Fruit fly (Drosophila melanogaster) whole organism, embryonic: ENCODE data around the gene CG9021.

Source experiments
- Ada2b ChIP-seq: fragments of 200-800 bp; sonication (Bioruptor generic); IDR thresholded peaks from 2 replicates; pipeline ENCODE4 v1.3.6; 2022; ENCODE audit warnings: missing biosample characterization, missing genetic modification characterization
- Asciz ChIP-seq: fragments of 200-800 bp; sonication (Bioruptor generic); optimal IDR thresholded peaks from 2 replicates; lab custom pipeline; 2017; ENCODE audit warnings: missing biosample characterization, mild to moderate bottlenecking, missing genetic modification characterization, missing genetic modification reagents
- Atf6 ChIP-seq: fragments of 200-800 bp; sonication (Bioruptor generic); IDR thresholded peaks from 2 replicates; pipeline ENCODE4 v1.3.6; 2022; ENCODE audit warnings: missing biosample characterization, missing genetic modification characterization
- B-H2 ChIP-seq: fragments of 200-800 bp; sonication (Bioruptor generic); optimal IDR thresholded peaks from 2 replicates; lab custom pipeline; 2018; ENCODE audit warnings: missing biosample characterization, mild to moderate bottlenecking, missing genetic modification characterization
- Bgb ChIP-seq: fragments of 200-800 bp; sonication (Bioruptor generic); IDR thresholded peaks from 2 replicates; pipeline ENCODE4 v1.3.6; 2022; ENCODE audit warnings: missing biosample characterization, missing genetic modification characterization; ENCODE audit not compliant: partially characterized antibody
- CG1024 ChIP-seq: fragments of 200-800 bp; sonication (Bioruptor generic); IDR thresholded peaks from 2 replicates; pipeline ENCODE4 v1.3.6; 2022; ENCODE audit warnings: missing biosample characterization, missing genetic modification characterization
- CG10366 ChIP-seq: fragments of 200-800 bp; sonication (Bioruptor generic); IDR thresholded peaks from 2 replicates; pipeline ENCODE4 v1.3.6; 2022; ENCODE audit warnings: missing biosample characterization, missing genetic modification characterization
- CG11695 ChIP-seq: fragments of 200-800 bp; sonication (Bioruptor generic); IDR thresholded peaks from 3 replicates; pipeline ENCODE4 v1.3.6; 2022; ENCODE audit warnings: missing biosample characterization, missing genetic modification characterization
- CG11723 ChIP-seq: fragments of 200-800 bp; sonication (Bioruptor generic); optimal IDR thresholded peaks from 2 replicates; lab custom pipeline; 2017; ENCODE audit warnings: missing biosample characterization, mild to moderate bottlenecking, missing genetic modification characterization
- CG13894 ChIP-seq: fragments of 200-800 bp; sonication (Bioruptor generic); optimal IDR thresholded peaks from 3 replicates; lab custom pipeline; 2018; ENCODE audit warnings: missing biosample characterization, mild to moderate bottlenecking, missing genetic modification characterization, moderate library complexity
- CG15696 ChIP-seq: fragments of 200-800 bp; sonication (Bioruptor generic); optimal IDR thresholded peaks from 2 replicates; lab custom pipeline; 2019; ENCODE audit warnings: missing biosample characterization, mild to moderate bottlenecking, missing genetic modification characterization, moderate library complexity
- CG17328 ChIP-seq: fragments of 200-800 bp; sonication (Bioruptor generic); IDR thresholded peaks from 2 replicates; pipeline ENCODE4 v1.3.6; 2022; ENCODE audit warnings: missing biosample characterization, missing genetic modification characterization
- CG17385 ChIP-seq: fragments of 200-800 bp; sonication (Bioruptor generic); optimal IDR thresholded peaks from 3 replicates; lab custom pipeline; 2018; ENCODE audit warnings: missing biosample characterization, mild to moderate bottlenecking, missing genetic modification characterization
- CG2875 ChIP-seq: fragments of 200-800 bp; sonication (Bioruptor generic); optimal IDR thresholded peaks from 2 replicates; lab custom pipeline; 2017; ENCODE audit warnings: missing biosample characterization, mild to moderate bottlenecking, missing genetic modification characterization, missing genetic modification reagents
- CG31224 ChIP-seq: fragments of 200-800 bp; sonication (Bioruptor generic); IDR thresholded peaks from 2 replicates; pipeline ENCODE4 v1.3.6; 2022; ENCODE audit warnings: missing biosample characterization, missing genetic modification characterization
- CG31365 ChIP-seq: fragments of 200-800 bp; sonication (Bioruptor generic); optimal IDR thresholded peaks from 2 replicates; lab custom pipeline; 2018; ENCODE audit warnings: missing biosample characterization, mild to moderate bottlenecking, missing genetic modification characterization
- CG34376 ChIP-seq: fragments of 200-800 bp; sonication (Bioruptor generic); optimal IDR thresholded peaks from 2 replicates; lab custom pipeline; 2018; ENCODE audit warnings: missing biosample characterization, mild to moderate bottlenecking, missing genetic modification characterization
- CG6813 ChIP-seq: fragments of 200-800 bp; sonication (Bioruptor generic); optimal IDR thresholded peaks from 2 replicates; lab custom pipeline; 2017; ENCODE audit warnings: missing biosample characterization, missing genetic modification characterization, mild to moderate bottlenecking, moderate library complexity, missing genetic modification reagents
- CG7987 ChIP-seq: fragments of 200-800 bp; sonication (Bioruptor generic); optimal IDR thresholded peaks from 2 replicates; lab custom pipeline; 2018; ENCODE audit warnings: missing biosample characterization, mild to moderate bottlenecking, missing genetic modification characterization, moderate library complexity
- CG8281 ChIP-seq: fragments of 200-800 bp; sonication (Bioruptor generic); optimal IDR thresholded peaks from 2 replicates; lab custom pipeline; 2018; ENCODE audit warnings: missing biosample characterization, mild to moderate bottlenecking, missing genetic modification characterization, moderate library complexity
- CG9437 ChIP-seq: fragments of 200-800 bp; sonication (Bioruptor generic); optimal IDR thresholded peaks from 2 replicates; lab custom pipeline; 2018; ENCODE audit warnings: missing biosample characterization, mild to moderate bottlenecking, missing genetic modification characterization
- CHES-1-like ChIP-seq: fragments of 200-800 bp; sonication (Bioruptor generic); optimal IDR thresholded peaks from 2 replicates; lab custom pipeline; 2016; ENCODE audit warnings: missing biosample characterization, missing genetic modification characterization
- CrebB ChIP-seq: fragments of 200-800 bp; sonication (Bioruptor generic); optimal IDR thresholded peaks from 3 replicates; lab custom pipeline; 2018; ENCODE audit warnings: missing biosample characterization, mild to moderate bottlenecking, missing genetic modification characterization
- Elba2 ChIP-seq: fragments of 200-800 bp; sonication (Bioruptor generic); optimal IDR thresholded peaks from 3 replicates; lab custom pipeline; 2016; ENCODE audit warnings: missing biosample characterization, missing genetic modification characterization
- Ets65A ChIP-seq: fragments of 200-800 bp; sonication (Bioruptor generic); peaks from one replicate; lab custom pipeline; 2016; ENCODE audit warnings: missing biosample characterization, missing genetic modification characterization
- Fer1 ChIP-seq: fragments of 200-800 bp; sonication (Bioruptor generic); optimal IDR thresholded peaks from 2 replicates; lab custom pipeline; 2017; ENCODE audit warnings: missing biosample characterization, mild to moderate bottlenecking, missing genetic modification characterization
- Hand ChIP-seq: fragments of 200-800 bp; sonication (Bioruptor generic); optimal IDR thresholded peaks from 2 replicates; lab custom pipeline; 2017; ENCODE audit warnings: mild to moderate bottlenecking, missing biosample characterization, missing genetic modification reagents, missing genetic modification characterization
- Hmr ChIP-seq: fragments of 200-800 bp; sonication (Bioruptor generic); optimal IDR thresholded peaks from 3 replicates; lab custom pipeline; 2017; ENCODE audit warnings: mild to moderate bottlenecking, missing biosample characterization, missing genetic modification reagents, missing genetic modification characterization
- Lhr ChIP-seq: fragments of 200-800 bp; sonication (Bioruptor generic); optimal IDR thresholded peaks from 3 replicates; lab custom pipeline; 2017; ENCODE audit warnings: mild to moderate bottlenecking, missing biosample characterization, missing genetic modification reagents, missing genetic modification characterization
- Med ChIP-seq: fragments of 200-800 bp; sonication (Bioruptor generic); peaks from one replicate; lab custom pipeline; 2016; ENCODE audit warnings: missing biosample characterization, missing genetic modification characterization, mild to moderate bottlenecking, inconsistent platforms, moderate library complexity
- Meics ChIP-seq: fragments of 200-800 bp; sonication (Bioruptor generic); optimal IDR thresholded peaks from 2 replicates; lab custom pipeline; 2017; ENCODE audit warnings: missing biosample characterization, mild to moderate bottlenecking, missing genetic modification characterization
- Neu2 ChIP-seq: fragments of 200-800 bp; sonication (Bioruptor generic); optimal IDR thresholded peaks from 3 replicates; lab custom pipeline; 2016; ENCODE audit warnings: missing biosample characterization, missing genetic modification characterization, borderline replicate concordance
- PHDP ChIP-seq: fragments of 200-800 bp; sonication (Bioruptor generic); optimal IDR thresholded peaks from 3 replicates; lab custom pipeline; 2018; ENCODE audit warnings: missing biosample characterization, mild to moderate bottlenecking, missing genetic modification characterization, moderate library complexity
- Sox100B ChIP-seq: fragments of 200-800 bp; sonication (Bioruptor generic); optimal IDR thresholded peaks from 3 replicates; lab custom pipeline; 2018; ENCODE audit warnings: missing biosample characterization, mild to moderate bottlenecking, missing genetic modification characterization
- TFAM ChIP-seq: fragments of 200-800 bp; sonication (Bioruptor generic); optimal IDR thresholded peaks from 2 replicates; lab custom pipeline; 2017; ENCODE audit warnings: missing biosample characterization, missing genetic modification characterization, inconsistent platforms
- ab ChIP-seq: fragments of 200-800 bp; sonication (Bioruptor generic); optimal IDR thresholded peaks from 2 replicates; lab custom pipeline; 2016; ENCODE audit warnings: missing biosample characterization, missing genetic modification characterization
- bcd ChIP-seq: fragments of 200-800 bp; sonication (Bioruptor generic); optimal IDR thresholded peaks from 2 replicates; lab custom pipeline; 2017; ENCODE audit warnings: missing biosample characterization, mild to moderate bottlenecking, missing genetic modification characterization
- dm ChIP-seq: fragments of 200-800 bp; sonication (Bioruptor generic); optimal IDR thresholded peaks from 3 replicates; lab custom pipeline; 2016; ENCODE audit warnings: missing biosample characterization, missing genetic modification characterization
- dpn ChIP-seq, 2 experiments: fragments of 200-800 bp; sonication (Bioruptor generic); optimal IDR thresholded peaks; 3 replicates each; lab custom pipeline; 2016; ENCODE audit warnings: missing biosample characterization in 2 of 2, missing genetic modification characterization in 2 of 2
- fd64A ChIP-seq: fragments of 200-800 bp; sonication (Bioruptor generic); optimal IDR thresholded peaks from 3 replicates; lab custom pipeline; 2018; ENCODE audit warnings: missing biosample characterization, mild to moderate bottlenecking, missing genetic modification characterization
- gro ChIP-seq: fragments of 200-800 bp; sonication (Bioruptor generic); optimal IDR thresholded peaks from 2 replicates; lab custom pipeline; 2016; ENCODE audit warnings: missing biosample characterization, missing genetic modification characterization
- gt ChIP-seq: fragments of 200-800 bp; sonication (Bioruptor generic); IDR thresholded peaks from 2 replicates; pipeline ENCODE4 v1.3.6; 2022; ENCODE audit warnings: missing biosample characterization, missing genetic modification characterization
- hkb ChIP-seq, 2 experiments: fragments of 200-800 bp in 1 of 2; fragments of >200 bp in 1 of 2; sonication (Bioruptor generic) in 1 of 2; IDR thresholded peaks in 1 of 2; optimal IDR thresholded peaks in 1 of 2; 2 replicates each; pipeline versions ENCODE4 v1.3.6 to Lab custom; 2017 to 2022; ENCODE audit warnings: missing biosample characterization in 1 of 2, missing genetic modification characterization in 1 of 2
- luna ChIP-seq: fragments of 200-800 bp; sonication (Bioruptor generic); optimal IDR thresholded peaks from 2 replicates; lab custom pipeline; 2016; ENCODE audit warnings: missing biosample characterization, missing genetic modification characterization
- nau ChIP-seq: fragments of 200-800 bp; sonication (Bioruptor generic); optimal IDR thresholded peaks from 3 replicates; lab custom pipeline; 2017; ENCODE audit warnings: missing biosample characterization, mild to moderate bottlenecking, missing genetic modification characterization, missing genetic modification reagents
- oc ChIP-seq: fragments of 200-800 bp; sonication (Bioruptor generic); optimal IDR thresholded peaks from 2 replicates; lab custom pipeline; 2018; ENCODE audit warnings: missing biosample characterization, mild to moderate bottlenecking, missing genetic modification characterization, moderate library complexity
- run ChIP-seq: fragments of 200-800 bp; sonication (Bioruptor generic); optimal IDR thresholded peaks from 3 replicates; lab custom pipeline; 2018; ENCODE audit warnings: missing biosample characterization, mild to moderate bottlenecking, missing genetic modification characterization
- sob ChIP-seq: fragments of 200-800 bp; sonication (Bioruptor generic); IDR thresholded peaks from 2 replicates; pipeline ENCODE4 v1.3.6; 2022; ENCODE audit warnings: missing biosample characterization, missing genetic modification characterization
- vnd ChIP-seq: fragments of 200-800 bp; sonication (Bioruptor generic); IDR thresholded peaks from 3 replicates; pipeline ENCODE4 v1.3.6; 2022; ENCODE audit warnings: missing biosample characterization, missing genetic modification characterization; ENCODE audit not compliant: partially characterized antibody

Gene CG9021

dm6 chr2L:5876474-5877067 lies 27.9 kb downstream of the CG9021 start (continued):
- TF ChIP-seq Bgb (GFP tag; lab: Robert Waterston, UW) (no peak), CHES-1-like (GFP tag; lab: Kevin White, UChicago) (peak; percentile 40), CG31365 (tag; lab: Kevin White, UChicago) (peak; percentile 39), Hmr (peak; percentile 78), gro (peak; percentile 68), CG10366 (GFP tag; lab: Robert Waterston, UW) (no peak; the same call in 1 of the 2 replicates), hkb (optimal IDR thresholded peaks at IDR 0.05; lab: Kevin White, UChicago) (no peak), hkb (GFP tag; IDR thresholded peaks at IDR 0.05; lab: Robert Waterston, UW) (peak; percentile 23; the same call in 1 of the 2 replicates), CrebB (tag; lab: Kevin White, UChicago) (peak; percentile 68), CG6813 (GFP tag; lab: Kevin White, UChicago) (peak; percentile 68), CG31224 (GFP tag; lab: Robert Waterston, UW) (0 out of 2 replicates have a peak, but pooled peaks have one; percentile 22), sob (GFP tag; lab: Robert Waterston, UW) (peak; percentile 51; the same call in 1 of the 2 replicates), Ets65A (no peak), CG7987 (GFP tag; lab: Kevin White, UChicago) (peak; percentile 67), run (tag; lab: Kevin White, UChicago) (no peak), dpn (GFP tag; optimal IDR thresholded peaks at IDR 0.05; lab: Kevin White, UChicago) (peak in 1 of 2 experiments; percentile 15), Atf6 (GFP tag; lab: Robert Waterston, UW) (peak; percentile 41; the same call in 1 of the 2 replicates), CG15696 (tag; lab: Kevin White, UChicago) (peak; percentile 8), dm (GFP tag; lab: Kevin White, UChicago) (no peak), TFAM (GFP tag; lab: Kevin White, UChicago) (no peak), CG9437 (GFP tag; lab: Kevin White, UChicago) (no peak), CG11695 (GFP tag; lab: Robert Waterston, UW) (0 out of 3 replicates have a peak, but pooled peaks have one; percentile 18), CG2875 (GFP tag; lab: Kevin White, UChicago) (peak; percentile 1), vnd (no peak), CG34376 (GFP tag; lab: Kevin White, UChicago) (peak; percentile 18), ab (GFP tag; lab: Kevin White, UChicago) (no peak), oc (tag; lab: Kevin White, UChicago) (no peak), luna (GFP tag; lab: Kevin White, UChicago) (no peak), Elba2 (GFP tag; lab: Kevin White, UChicago) (no peak), gt (GFP tag; lab: Robert Waterston, UW) (no peak), CG11723 (GFP tag; lab: Kevin White, UChicago) (peak; percentile 1), fd64A (GFP tag; lab: Kevin White, UChicago) (peak; percentile 7), nau (GFP tag; lab: Kevin White, UChicago) (peak; percentile 43), PHDP (peak; percentile 79), CG1024 (GFP tag; lab: Robert Waterston, UW) (no peak), B-H2 (GFP tag; lab: Kevin White, UChicago) (peak; percentile 79), Sox100B (GFP tag; lab: Kevin White, UChicago) (peak; percentile 48), CG17328 (GFP tag; lab: Robert Waterston, UW) (no peak), Ada2b (GFP tag; lab: Robert Waterston, UW) (no peak), CG8281 (tag; lab: Kevin White, UChicago) (peak; percentile 19), Meics (GFP tag; lab: Kevin White, UChicago) (peak; percentile 66), Fer1 (GFP tag; lab: Kevin White, UChicago) (peak; percentile 75), CG13894 (tag; lab: Kevin White, UChicago) (peak; percentile 29), Asciz (peak; percentile 5), Hand (GFP tag; lab: Kevin White, UChicago) (no peak), bcd (peak; percentile 25), Neu2 (no peak), CG17385 (GFP tag; lab: Kevin White, UChicago) (peak; percentile 44), Med (GFP tag; lab: Kevin White, UChicago) (peak; percentile 85), Lhr (GFP tag; lab: Kevin White, UChicago) (no peak)
